Worm (Caenorhabditis elegans) whole organism, young adult: ENCODE measurements around the gene pdzd-8.
"Not testable (repeated sequence)": the region's sequence is repeated elsewhere in the genome, so short reads cannot be mapped to it uniquely, and the experiment has no call there.

Source experiments
- B0035.1 ChIP-seq: sonication (generic microtip); optimal IDR thresholded peaks from 2 replicates; lab custom pipeline; 2016; ENCODE audit warnings: missing genetic modification characterization, mild to moderate bottlenecking, missing compliant biosample characterization, missing genotype, missing genetic modification reagents
- B0261.1 ChIP-seq: sonication (generic microtip); optimal IDR thresholded peaks from 2 replicates; lab custom pipeline; 2016; ENCODE audit warnings: mild to moderate bottlenecking, missing genetic modification characterization, moderate library complexity, missing compliant biosample characterization
- F23B12.7 ChIP-seq: sonication (generic microtip); optimal IDR thresholded peaks from 2 replicates; lab custom pipeline; 2017; ENCODE audit warnings: missing genetic modification characterization, mild to moderate bottlenecking, missing compliant biosample characterization, antibody characterized with exemption, moderate library complexity; ENCODE audit not compliant: insufficient read depth
- F33H1.4 ChIP-seq: fragments of 200-800 bp; sonication (Bioruptor generic); IDR thresholded peaks from 2 replicates; pipeline ENCODE4 v1.3.6; 2022; ENCODE audit warnings: missing genetic modification reagents, missing genetic modification characterization, missing compliant biosample characterization
- Y95B8A.8 ChIP-seq: fragments of 200-800 bp; sonication (Bioruptor generic); IDR thresholded peaks from 2 replicates; pipeline ENCODE4 v1.3.6; 2022; ENCODE audit warnings: missing genetic modification reagents, missing genetic modification characterization, missing compliant biosample characterization
- aptf-2 ChIP-seq: fragments of 200-800 bp; sonication (Bioruptor generic); conservative IDR thresholded peaks from 2 replicates; pipeline ENCODE4 v1.3.6; 2022; ENCODE audit warnings: missing genetic modification reagents, missing genetic modification characterization, missing compliant biosample characterization
- aptf-3 ChIP-seq: fragments of 200-800 bp; sonication (Bioruptor generic); IDR thresholded peaks from 2 replicates; pipeline ENCODE4 v1.3.6; 2022; ENCODE audit warnings: missing genetic modification characterization, missing compliant biosample characterization
- attf-3 ChIP-seq: fragments of 200-800 bp; sonication (Bioruptor generic); conservative IDR thresholded peaks from 2 replicates; pipeline ENCODE4 v1.3.6; 2022; ENCODE audit warnings: missing genetic modification reagents, missing genetic modification characterization, missing compliant biosample characterization
- ccch-3 ChIP-seq: fragments of 200-800 bp; sonication (Bioruptor generic); optimal IDR thresholded peaks from 2 replicates; lab custom pipeline; 2018; ENCODE audit warnings: mild to moderate bottlenecking, missing genetic modification characterization, missing compliant biosample characterization
- cebp-1 ChIP-seq, 2 experiments: fragments of 200-800 bp in 1 of 2; sonication (Bioruptor generic) in 1 of 2; sonication (generic microtip) in 1 of 2; IDR thresholded peaks in 1 of 2; optimal IDR thresholded peaks in 1 of 2; 2 replicates each; pipeline versions ENCODE4 v1.3.6 to Lab custom; 2017 to 2022; ENCODE audit warnings: missing compliant biosample characterization in 2 of 2, missing genetic modification characterization in 2 of 2, mild to moderate bottlenecking in 1 of 2, missing genetic modification reagents in 1 of 2, moderate library complexity in 1 of 2
- ceh-40 ChIP-seq: fragments of 200-800 bp; sonication (Bioruptor generic); IDR thresholded peaks from 2 replicates; pipeline ENCODE4 v1.3.6; 2022; ENCODE audit warnings: missing genetic modification characterization, missing compliant biosample characterization
- ceh-58 ChIP-seq: fragments of 200-800 bp; sonication (Bioruptor generic); IDR thresholded peaks from 2 replicates; pipeline ENCODE4 v1.3.6; 2022; ENCODE audit warnings: missing genetic modification characterization, missing compliant biosample characterization
- ceh-91 ChIP-seq: fragments of 200-800 bp; sonication (Bioruptor generic); IDR thresholded peaks from 2 replicates; pipeline ENCODE4 v1.3.6; 2022; ENCODE audit warnings: missing genetic modification reagents, missing genetic modification characterization, missing compliant biosample characterization
- egl-18 ChIP-seq: fragments of 200-800 bp; sonication (Bioruptor generic); IDR thresholded peaks from 2 replicates; pipeline ENCODE4 v1.3.6; 2022; ENCODE audit warnings: missing genetic modification reagents, missing genetic modification characterization, missing compliant biosample characterization
- egl-44 ChIP-seq: fragments of 200-800 bp; sonication (Bioruptor generic); IDR thresholded peaks from 2 replicates; pipeline ENCODE4 v1.3.6; 2022; ENCODE audit warnings: missing genetic modification reagents, missing genetic modification characterization, missing compliant biosample characterization
- ekl-4 ChIP-seq: fragments of 200-800 bp; sonication (Bioruptor generic); IDR thresholded peaks from 2 replicates; pipeline ENCODE4 v1.3.6; 2022; ENCODE audit warnings: missing genetic modification reagents, missing genetic modification characterization, missing compliant biosample characterization
- ets-4 ChIP-seq: fragments of 200-800 bp; sonication (Bioruptor generic); optimal IDR thresholded peaks from 2 replicates; lab custom pipeline; 2018; ENCODE audit warnings: mild to moderate bottlenecking, missing genetic modification characterization, missing compliant biosample characterization
- fkh-3 ChIP-seq: sonication (generic microtip); optimal IDR thresholded peaks from 2 replicates; lab custom pipeline; 2016; ENCODE audit warnings: mild to moderate bottlenecking, missing genetic modification characterization, missing compliant biosample characterization
- hlh-12 ChIP-seq: sonication (generic microtip); optimal IDR thresholded peaks from 2 replicates; lab custom pipeline; 2016; ENCODE audit warnings: missing genetic modification characterization, missing compliant biosample characterization
- hmg-1.2 ChIP-seq: fragments of 200-800 bp; sonication (Bioruptor generic); IDR thresholded peaks from 2 replicates; pipeline ENCODE4 v1.3.6; 2022; ENCODE audit warnings: missing genetic modification reagents, missing genetic modification characterization, missing compliant biosample characterization
- lag-1 ChIP-seq: fragments of 200-800 bp; sonication (Bioruptor generic); IDR thresholded peaks from 2 replicates; pipeline ENCODE4 v1.3.6; 2022; ENCODE audit warnings: missing genetic modification reagents, missing genetic modification characterization, missing compliant biosample characterization
- let-526 ChIP-seq: fragments of 200-800 bp; sonication (Bioruptor generic); IDR thresholded peaks from 2 replicates; pipeline ENCODE4 v1.3.6; 2022; ENCODE audit warnings: missing genetic modification reagents, missing genetic modification characterization, missing compliant biosample characterization
- let-607 ChIP-seq, 2 experiments: fragments of 200-800 bp in 1 of 2; sonication (Bioruptor generic) in 1 of 2; sonication (generic microtip) in 1 of 2; optimal IDR thresholded peaks; 2 replicates each; lab custom pipeline; 2016 to 2018; ENCODE audit warnings: mild to moderate bottlenecking in 2 of 2, missing compliant biosample characterization in 2 of 2, missing genetic modification characterization in 2 of 2, moderate library complexity in 2 of 2, missing genotype in 1 of 2
- lin-26 ChIP-seq: fragments of 200-800 bp; sonication (Bioruptor generic); IDR thresholded peaks from 2 replicates; pipeline ENCODE4 v1.3.6; 2022; ENCODE audit warnings: missing genetic modification reagents, missing genetic modification characterization, missing compliant biosample characterization
- lin-40 ChIP-seq: sonication (generic microtip); optimal IDR thresholded peaks from 2 replicates; lab custom pipeline; 2016; ENCODE audit warnings: missing genetic modification characterization, mild to moderate bottlenecking, missing compliant biosample characterization, missing genotype, missing genetic modification reagents
- madf-3 ChIP-seq: fragments of 200-800 bp; sonication (Bioruptor generic); IDR thresholded peaks from 2 replicates; pipeline ENCODE4 v1.3.6; 2022; ENCODE audit warnings: missing genetic modification reagents, missing genetic modification characterization, missing compliant biosample characterization
- mes-4 ChIP-seq: sonication (generic microtip); optimal IDR thresholded peaks from 2 replicates; lab custom pipeline; 2016; ENCODE audit warnings: missing genotype, missing genetic modification characterization, missing compliant biosample characterization
- nfyb-1 ChIP-seq: fragments of 200-800 bp; sonication (Bioruptor generic); IDR thresholded peaks from 2 replicates; pipeline ENCODE4 v1.3.6; 2022; ENCODE audit warnings: missing genetic modification reagents, missing genetic modification characterization, missing compliant biosample characterization
- nhr-120 ChIP-seq: fragments of 200-800 bp; sonication (Bioruptor generic); IDR thresholded peaks from 2 replicates; pipeline ENCODE4 v1.3.6; 2022; ENCODE audit warnings: missing genetic modification characterization, missing compliant biosample characterization
- nhr-179 ChIP-seq: sonication (generic microtip); optimal IDR thresholded peaks from 2 replicates; lab custom pipeline; 2016; ENCODE audit warnings: mild to moderate bottlenecking, missing genetic modification characterization, missing compliant biosample characterization
- nhr-80 ChIP-seq: sonication (generic microtip); optimal IDR thresholded peaks from 2 replicates; lab custom pipeline; 2016; ENCODE audit warnings: missing genetic modification characterization, missing compliant biosample characterization
- rcor-1 ChIP-seq: fragments of 200-800 bp; sonication (Bioruptor generic); IDR thresholded peaks from 2 replicates; pipeline ENCODE4 v1.3.6; 2022; ENCODE audit warnings: missing genetic modification reagents, missing genetic modification characterization, missing compliant biosample characterization
- rpc-1 ChIP-seq, 2 experiments: fragments of 150-350 bp in 1 of 2; sonication (generic microtip) in 1 of 2; optimal IDR thresholded peaks; 2 replicates each; lab custom pipeline; 2014 to 2018; ENCODE audit warnings: missing biosample characterization in 1 of 2, missing genetic modification characterization in 1 of 2, missing genetic modification reagents in 1 of 2, missing genotype in 1 of 2
- tbp1 ChIP-seq: fragments of 200-800 bp; sonication (Bioruptor generic); optimal IDR thresholded peaks from 2 replicates; lab custom pipeline; 2018; ENCODE audit warnings: mild to moderate bottlenecking, missing genetic modification characterization, missing compliant biosample characterization
- ztf-22 ChIP-seq: fragments of 200-800 bp; sonication (Bioruptor generic); optimal IDR thresholded peaks from 2 replicates; lab custom pipeline; 2018; ENCODE audit warnings: mild to moderate bottlenecking, missing genetic modification characterization, moderate library complexity, missing compliant biosample characterization
- ztf-25 ChIP-seq: fragments of 200-800 bp; sonication (Bioruptor generic); IDR thresholded peaks from 2 replicates; pipeline ENCODE4 v1.3.6; 2022; ENCODE audit warnings: missing genetic modification reagents, missing genetic modification characterization, missing compliant biosample characterization
- ztf-28 ChIP-seq: fragments of 200-800 bp; sonication (Bioruptor generic); IDR thresholded peaks from 2 replicates; pipeline ENCODE4 v1.3.6; 2022; ENCODE audit warnings: missing genetic modification reagents, missing genetic modification characterization, missing compliant biosample characterization
- ztf-6 ChIP-seq: fragments of 200-800 bp; sonication (Bioruptor generic); IDR thresholded peaks from 2 replicates; pipeline ENCODE4 v1.3.6; 2022; ENCODE audit warnings: missing genetic modification reagents, missing genetic modification characterization, missing compliant biosample characterization

Gene pdzd-8

ce11 chrIV:8951953-8952567 lies 23.3 kb upstream of the pdzd-8 start:
- TF ChIP-seq let-607 (tag; optimal IDR thresholded peaks at IDR 0.05; lab: Kevin White, UChicago) = peak; percentile 63 to 85
- TF ChIP-seq nhr-80 (tag; lab: Kevin White, UChicago) = peak; percentile 66
- TF ChIP-seq fkh-3 (tag; lab: Kevin White, UChicago) = no peak
- no peak for TF ChIP-seq cebp-1 (GFP tag; IDR thresholded peaks at IDR 0.05; lab: Robert Waterston, UW)
- TF ChIP-seq cebp-1 (tag; optimal IDR thresholded peaks at IDR 0.05; lab: Kevin White, UChicago) = peak; percentile 8

ce11 chrIV:8954126-8954525 lies 21.2 kb upstream of the pdzd-8 start:
- TF ChIP-seq hmg-1.2 (GFP tag; lab: Robert Waterston, UW) (no peak), lin-26 (GFP tag; lab: Robert Waterston, UW) (no peak), cebp-1 (GFP tag; IDR thresholded peaks at IDR 0.05; lab: Robert Waterston, UW) (no peak), cebp-1 (tag; optimal IDR thresholded peaks at IDR 0.05; lab: Kevin White, UChicago) (peak; percentile 74), aptf-2 (GFP tag; lab: Robert Waterston, UW) (no peak), ets-4 (no peak), lin-40 (tag; lab: Kevin White, UChicago) (peak; percentile 14), ekl-4 (no peak), hlh-12 (tag; lab: Kevin White, UChicago) (no peak)

- no peak for TF ChIP-seq mes-4 (tag; lab: Kevin White, UChicago)
- no peak for TF ChIP-seq ccch-3 (GFP tag; lab: Kevin White, UChicago)
- no peak for TF ChIP-seq lag-1 (GFP tag; lab: Robert Waterston, UW)
- no peak for TF ChIP-seq let-607 (tag; optimal IDR thresholded peaks at IDR 0.05; lab: Kevin White, UChicago)
- no peak for TF ChIP-seq nhr-179 (tag; lab: Kevin White, UChicago)
- no peak for TF ChIP-seq F33H1.4
- no peak for TF ChIP-seq B0035.1
- TF ChIP-seq cebp-1 (GFP tag; IDR thresholded peaks at IDR 0.05; lab: Robert Waterston, UW) = no peak
- TF ChIP-seq cebp-1 (tag; optimal IDR thresholded peaks at IDR 0.05; lab: Kevin White, UChicago) = no peak
- no peak for TF ChIP-seq ztf-22 (GFP tag; lab: Kevin White, UChicago)
- no peak for TF ChIP-seq F23B12.7 (tag; lab: Kevin White, UChicago)
Measured at ce11 chrIV:8956189-8956588, 19.1 kb upstream of the pdzd-8 start, which contains the start of gene tpra-1. Gene tpra-1 (plus strand): TSS chrIV:8956489.

- TF ChIP-seq attf-3 = peak; percentile 69
Measured at ce11 chrIV:8961109-8961508, 14.2 kb upstream of the pdzd-8 start.

ce11 chrIV:8964042-8964441 lies 11.3 kb upstream of the pdzd-8 start:
- TF ChIP-seq madf-3 (GFP tag; lab: Robert Waterston, UW) = peak; percentile 63; the same call in 1 of the 2 replicates
- 0 out of 2 replicates have a peak, but pooled peaks have one; percentile 11 for TF ChIP-seq ztf-6 (GFP tag; lab: Robert Waterston, UW)
- 0 out of 2 replicates have a peak, but pooled peaks have one; percentile 17 for TF ChIP-seq egl-18 (GFP tag; lab: Robert Waterston, UW)
- peak; percentile 95 for TF ChIP-seq lin-26 (GFP tag; lab: Robert Waterston, UW)
- TF ChIP-seq nfyb-1 (GFP tag; lab: Robert Waterston, UW) = peak; percentile 55; the same call in 1 of the 2 replicates
- TF ChIP-seq ztf-25 (GFP tag; lab: Robert Waterston, UW) = peak; percentile 79; the same call in 1 of the 2 replicates
- peak; percentile 85 for TF ChIP-seq tbp1
- 0 out of 2 replicates have a peak, but pooled peaks have one; percentile 53 for TF ChIP-seq ceh-58 (GFP tag; lab: Robert Waterston, UW)
- peak; percentile 42; the same call in 1 of the 2 replicates for TF ChIP-seq rcor-1 (GFP tag; lab: Robert Waterston, UW)
- TF ChIP-seq let-526 (GFP tag; lab: Robert Waterston, UW) = 0 out of 2 replicates have a peak, but pooled peaks have one; percentile 31
- 0 out of 2 replicates have a peak, but pooled peaks have one; percentile 22 for TF ChIP-seq Y95B8A.8 (GFP tag; lab: Robert Waterston, UW)
- peak; percentile 83 for TF ChIP-seq ceh-40 (GFP tag; lab: Robert Waterston, UW)
- peak; percentile 57 for TF ChIP-seq B0261.1 (tag; lab: Kevin White, UChicago)
- 0 out of 2 replicates have a peak, but pooled peaks have one; percentile 77 for TF ChIP-seq nhr-120 (GFP tag; lab: Robert Waterston, UW)
- TF ChIP-seq egl-44 (GFP tag; lab: Robert Waterston, UW) = peak; percentile 62
- peak; percentile 36; the same call in 1 of the 2 replicates for TF ChIP-seq ceh-91 (GFP tag; lab: Robert Waterston, UW)
- 0 out of 2 replicates have a peak, but pooled peaks have one; percentile 13 for TF ChIP-seq attf-3
- 0 out of 2 replicates have a peak, but pooled peaks have one; percentile 60 for TF ChIP-seq aptf-3 (GFP tag; lab: Robert Waterston, UW)
- 0 out of 2 replicates have a peak, but pooled peaks have one; percentile 40 for TF ChIP-seq ztf-28
- not testable (repeated sequence) for TF ChIP-seq rpc-1 (optimal IDR thresholded peaks at IDR 0.05; lab: Kevin White, UChicago)
- peak; percentile 51 for TF ChIP-seq rpc-1 (tag; optimal IDR thresholded peaks at IDR 0.05; lab: Kevin White, UChicago)
